Worm (Caenorhabditis elegans): ENCODE data around the gene B0310.3.
A peak's percentile ranks its signal among the peaks of the same experiment; 100 is the strongest.

The B0310.3 gene

DNA sequence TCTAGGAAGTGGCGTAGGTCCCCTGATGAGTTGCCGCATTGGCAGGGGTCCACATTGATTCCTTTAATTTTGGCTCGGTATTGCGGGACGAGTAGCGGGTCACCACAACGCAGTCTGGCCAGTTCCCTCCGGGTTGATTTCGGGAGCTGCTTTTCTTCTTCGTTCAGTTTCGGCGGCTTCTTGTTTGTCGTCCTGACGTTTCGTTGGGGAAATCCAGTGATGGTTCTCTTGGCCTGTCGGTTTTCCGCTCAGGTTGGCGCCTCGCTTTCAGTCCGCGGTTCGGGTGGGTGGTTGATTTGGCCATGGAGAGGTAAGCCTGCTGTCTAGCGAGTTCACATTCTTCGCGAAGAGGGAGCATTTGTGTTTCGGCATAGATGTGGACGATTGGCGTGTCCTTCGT is 8.0 kb upstream of the B0310.3 start:
- TF ChIP-seq dao-5 (tag; optimal IDR thresholded peaks at IDR 0.05) (no peak), him-1 (tag; optimal IDR thresholded peaks at IDR 0.05) (no peak), W03F9.2 (tag; optimal IDR thresholded peaks at IDR 0.05) (no peak)

ce11 chrX:527663-528062 is 6.9 kb upstream of the B0310.3 start:
- no peak for TF ChIP-seq him-1 (tag; optimal IDR thresholded peaks at IDR 0.05)
- no peak for TF ChIP-seq dao-5 (tag; optimal IDR thresholded peaks at IDR 0.05)
- TF ChIP-seq W03F9.2 (tag; optimal IDR thresholded peaks at IDR 0.05), result no peak

- TF ChIP-seq him-1 (tag; optimal IDR thresholded peaks at IDR 0.05) (no peak), dao-5 (tag; optimal IDR thresholded peaks at IDR 0.05) (no peak), W03F9.2 (tag; optimal IDR thresholded peaks at IDR 0.05) (no peak)
These were observed 3.7 kb upstream of the B0310.3 start for ce11 chrX:524498-524897.

ce11 chrX:514023-514422 is 6.8 kb downstream of the B0310.3 start:
- no peak for TF ChIP-seq dao-5 (tag; optimal IDR thresholded peaks at IDR 0.05)
- no peak for TF ChIP-seq W03F9.2 (tag; optimal IDR thresholded peaks at IDR 0.05)
- TF ChIP-seq him-1 (tag; optimal IDR thresholded peaks at IDR 0.05), result no peak

DNA sequence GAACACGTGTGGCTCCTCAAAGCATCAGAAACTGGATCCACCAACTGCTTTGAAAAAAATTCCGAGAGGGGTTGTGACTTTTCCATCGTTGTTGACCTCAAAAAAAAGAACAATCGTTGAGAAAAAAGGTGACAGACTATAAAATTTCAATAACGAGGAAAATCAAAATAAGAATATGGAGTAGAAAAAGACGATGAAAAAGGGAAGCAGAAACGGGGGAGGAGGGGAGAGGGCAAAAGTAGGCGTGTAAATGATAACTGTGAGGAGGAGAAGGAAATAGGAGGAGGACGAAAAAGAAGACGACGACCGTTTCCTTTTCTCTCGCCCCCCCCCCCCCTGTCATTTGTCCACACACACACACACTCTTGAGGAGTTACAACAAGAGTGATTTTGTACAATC is 13.9 kb downstream of the B0310.3 start, which contains the start of gene B0310.2:
B0310.2 (minus strand) TSS at position 101 of the 400 bp plus-strand sequence.
- TF ChIP-seq W03F9.2 (tag; optimal IDR thresholded peaks at IDR 0.05), result no peak
- TF ChIP-seq dao-5 (tag; optimal IDR thresholded peaks at IDR 0.05), result no peak

DNA sequence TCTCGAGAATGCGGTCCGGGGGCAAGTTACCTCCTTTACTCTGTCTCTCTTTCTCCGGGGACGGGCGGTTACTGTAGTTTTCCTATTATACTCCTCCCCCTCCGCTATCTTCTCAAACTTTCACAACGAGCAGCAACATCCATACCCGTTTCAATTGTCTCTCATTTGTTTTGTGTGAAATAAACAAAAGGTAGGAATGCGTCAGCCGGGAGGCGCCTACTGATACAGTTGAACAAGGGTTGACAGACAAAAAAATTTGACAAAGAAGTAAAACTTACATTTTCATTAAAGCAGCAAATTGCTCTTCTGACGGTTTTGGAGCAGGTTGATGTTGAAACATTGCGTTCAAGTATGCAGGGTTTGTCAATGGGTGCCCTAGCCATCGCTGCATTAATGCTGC is 15.8 kb downstream of the B0310.3 start:
- TF ChIP-seq W03F9.2 (tag; optimal IDR thresholded peaks at IDR 0.05) (no peak), him-1 (tag; optimal IDR thresholded peaks at IDR 0.05) (no peak), dao-5 (tag; optimal IDR thresholded peaks at IDR 0.05) (no peak)

DNA sequence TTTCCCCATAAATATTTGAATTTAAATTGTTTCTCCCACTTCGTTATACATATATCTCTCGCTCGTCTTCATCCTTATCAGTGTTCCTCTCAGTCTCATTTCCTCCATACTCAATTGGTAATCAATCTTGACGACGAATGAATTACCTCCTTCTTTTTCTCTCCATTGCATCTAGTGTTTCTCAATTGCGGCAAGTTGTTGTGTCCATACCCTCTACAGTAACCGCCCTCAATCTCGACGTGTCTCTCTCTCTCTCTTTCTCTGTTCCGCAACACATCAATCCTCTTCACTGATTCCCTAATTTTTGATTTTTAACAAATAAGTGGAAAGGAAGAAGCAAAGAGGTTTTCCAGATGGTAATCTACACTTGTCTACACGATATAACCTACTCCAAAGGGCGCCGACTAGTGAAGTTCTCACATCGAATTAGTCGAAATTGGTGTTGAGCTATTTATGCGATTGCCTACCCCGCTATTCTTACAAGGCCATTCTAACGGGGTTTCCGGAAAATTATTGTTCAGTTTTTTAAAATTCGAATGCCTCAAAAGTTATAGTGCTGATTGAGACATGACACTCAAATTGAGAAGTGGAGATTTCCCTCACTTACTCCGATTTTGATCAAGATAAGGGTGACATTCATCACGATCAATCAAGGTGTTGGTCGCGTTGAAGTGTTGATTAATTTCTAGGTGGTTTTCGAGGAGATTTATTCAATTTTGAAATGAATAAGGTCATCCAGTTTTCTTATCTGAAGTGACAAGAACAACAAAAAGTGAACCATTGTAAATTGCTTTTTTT is 16.5 kb downstream of the B0310.3 start:
- TF ChIP-seq dao-5 (tag; optimal IDR thresholded peaks at IDR 0.05) (no peak), him-1 (tag; optimal IDR thresholded peaks at IDR 0.05) (no peak), W03F9.2 (tag; optimal IDR thresholded peaks at IDR 0.05) (no peak)

DNA sequence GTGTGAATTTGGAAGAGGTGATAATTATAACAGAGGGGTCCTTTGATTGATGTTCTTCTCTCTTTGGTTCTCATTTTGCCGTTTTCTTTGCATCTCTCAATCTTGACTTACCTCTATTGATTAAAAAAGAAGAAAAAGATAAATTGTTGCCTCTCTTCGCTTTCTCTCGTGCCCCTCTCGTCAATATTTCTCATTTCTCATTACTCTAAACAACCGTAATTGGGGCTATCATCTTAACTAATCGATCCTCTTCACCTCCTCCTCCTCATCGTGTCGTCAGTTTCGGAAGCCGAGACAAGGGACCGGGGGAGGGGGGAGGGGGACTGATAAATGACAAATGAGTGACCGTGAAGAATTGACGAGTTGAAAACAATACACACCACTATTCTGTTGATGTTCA is 22.1 kb downstream of the B0310.3 start:
- TF ChIP-seq him-1 (tag; optimal IDR thresholded peaks at IDR 0.05), result no peak

ce11 chrX:496795-497194 is 24.0 kb downstream of the B0310.3 start:
- TF ChIP-seq dao-5 (tag; optimal IDR thresholded peaks at IDR 0.05), result no peak
- TF ChIP-seq W03F9.2 (tag; optimal IDR thresholded peaks at IDR 0.05), result no peak
- TF ChIP-seq him-1 (tag; optimal IDR thresholded peaks at IDR 0.05), result no peak

ce11 chrX:492919-493318 is 27.9 kb downstream of the B0310.3 start, which contains the start of gene B0310.1:
B0310.1 (plus strand) TSS chrX:493228.
- TF ChIP-seq dao-5 (tag; optimal IDR thresholded peaks at IDR 0.05), result no peak
- TF ChIP-seq W03F9.2 (tag; optimal IDR thresholded peaks at IDR 0.05), result no peak
- no peak for TF ChIP-seq him-1 (tag; optimal IDR thresholded peaks at IDR 0.05)

ce11 chrX:489635-490105 is 31.1 kb downstream of the B0310.3 start, which contains the start of gene egl-17:
egl-17 (plus strand) TSS chrX:489685.
- TF ChIP-seq dao-5 (tag; optimal IDR thresholded peaks at IDR 0.05) (peak; percentile 87), W03F9.2 (tag; optimal IDR thresholded peaks at IDR 0.05) (peak; percentile 7), him-1 (tag; optimal IDR thresholded peaks at IDR 0.05) (peak; percentile 85)

ce11 chrX:487669-488068 is 33.1 kb downstream of the B0310.3 start:
- TF ChIP-seq him-1 (tag; optimal IDR thresholded peaks at IDR 0.05), result no peak
- no peak for TF ChIP-seq dao-5 (tag; optimal IDR thresholded peaks at IDR 0.05)
- TF ChIP-seq W03F9.2 (tag; optimal IDR thresholded peaks at IDR 0.05), result no peak

DNA sequence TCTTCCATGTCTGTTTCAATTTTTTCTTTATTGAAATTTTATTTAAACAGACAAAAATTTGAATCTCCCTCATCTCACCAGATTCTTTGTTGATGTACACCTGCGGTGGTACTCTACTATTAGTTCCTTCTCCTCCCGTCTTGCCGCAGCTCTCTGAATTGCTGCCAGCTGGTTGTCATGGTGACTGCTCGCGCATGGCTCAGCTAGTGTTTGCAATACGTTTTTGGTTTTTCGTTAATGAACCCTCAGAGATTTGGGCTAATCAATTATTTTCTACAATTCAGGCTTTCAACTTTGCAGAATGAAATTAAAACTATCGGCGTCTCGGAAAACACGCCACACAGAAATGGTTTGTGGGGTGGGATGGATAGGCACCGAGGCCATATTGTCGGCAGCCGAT is 39.6 kb downstream of the B0310.3 start, which contains the start of gene che-2:
che-2 (plus strand) TSS at position 301 of the 400 bp plus-strand sequence.
- TF ChIP-seq him-1 (tag; optimal IDR thresholded peaks at IDR 0.05) (no peak), dao-5 (tag; optimal IDR thresholded peaks at IDR 0.05) (no peak), W03F9.2 (tag; optimal IDR thresholded peaks at IDR 0.05) (no peak)

ce11 chrX:476261-476660 is 44.5 kb downstream of the B0310.3 start, which contains the start of gene F38G1.3:
F38G1.3 (plus strand) TSS chrX:476561.
- no peak for TF ChIP-seq W03F9.2 (tag; optimal IDR thresholded peaks at IDR 0.05)
- no peak for TF ChIP-seq dao-5 (tag; optimal IDR thresholded peaks at IDR 0.05)
- TF ChIP-seq him-1 (tag; optimal IDR thresholded peaks at IDR 0.05), result no peak
